Worm (Caenorhabditis elegans) whole organism, L4/young adult: Measurements from ENCODE around the gene R13A1.5.

ENCODE experiments used
- W03F9.2 ChIP-seq: fragments of 150-350 bp; optimal IDR thresholded peaks from 2 replicates; lab custom pipeline; 2014; ENCODE audit warnings: missing biosample characterization, missing genetic modification characterization
- him-1 ChIP-seq: sonication (generic microtip); optimal IDR thresholded peaks from 2 replicates; lab custom pipeline; 2016; ENCODE audit warnings: missing genotype, missing genetic modification reagents, missing genetic modification characterization, missing compliant biosample characterization

DNA sequence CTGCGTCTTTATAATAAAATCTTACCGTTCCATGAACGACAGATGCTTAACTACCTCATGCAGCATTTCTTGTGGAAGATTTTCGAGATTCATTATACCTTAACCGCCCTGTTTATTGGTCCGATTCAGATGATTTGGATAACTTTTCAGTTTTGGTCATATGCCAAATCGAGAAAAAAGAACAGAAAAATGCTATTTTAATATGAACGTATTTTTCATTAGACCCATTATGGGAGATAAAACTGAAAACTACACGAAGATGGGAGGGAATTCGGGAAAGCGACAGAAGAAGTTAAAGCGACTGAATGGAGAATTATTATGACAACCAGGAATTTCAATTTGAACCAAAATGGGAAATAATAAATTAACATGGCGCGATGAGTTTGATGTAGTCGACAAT lies 35.4 kb upstream of the R13A1.5 start, which contains the start of gene R13A1.10:
- TF ChIP-seq him-1 (tag; lab: Kevin White, UChicago), result no peak
- TF ChIP-seq W03F9.2 (tag; lab: Kevin White, UChicago), result no peak
